Worm (Caenorhabditis elegans): Measurements from ENCODE around the gene ipla-7.

The ipla-7 gene

DNA sequence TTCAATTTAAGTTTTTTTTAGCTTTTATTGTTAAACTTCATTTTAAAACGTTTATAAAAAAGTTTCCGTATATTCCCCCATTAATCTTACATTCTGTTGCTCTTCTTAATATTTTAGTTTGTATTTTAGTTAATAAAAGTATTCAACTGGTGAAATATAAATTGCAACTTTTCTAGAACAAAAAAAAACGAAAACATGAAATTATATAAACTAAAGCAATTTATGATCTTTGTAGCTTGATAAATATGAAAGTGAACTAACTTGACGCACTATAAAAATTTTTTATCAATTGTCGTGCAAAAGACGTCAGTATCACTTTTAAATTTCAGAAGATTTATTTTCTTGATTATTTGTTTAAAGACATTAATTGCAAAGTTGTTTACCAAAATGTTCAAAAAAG lies 45.0 kb downstream of the ipla-7 start, which contains the start of gene F44D12.2:
F44D12.2 (minus strand) TSS at position 101 of the 400 bp plus-strand sequence.
- no peak for TF ChIP-seq ztf-1 (GFP tag; conservative IDR thresholded peaks at IDR 0.05)
- peak; percentile 7 for TF ChIP-seq fos-1 (tag; optimal IDR thresholded peaks at IDR 0.05)

DNA sequence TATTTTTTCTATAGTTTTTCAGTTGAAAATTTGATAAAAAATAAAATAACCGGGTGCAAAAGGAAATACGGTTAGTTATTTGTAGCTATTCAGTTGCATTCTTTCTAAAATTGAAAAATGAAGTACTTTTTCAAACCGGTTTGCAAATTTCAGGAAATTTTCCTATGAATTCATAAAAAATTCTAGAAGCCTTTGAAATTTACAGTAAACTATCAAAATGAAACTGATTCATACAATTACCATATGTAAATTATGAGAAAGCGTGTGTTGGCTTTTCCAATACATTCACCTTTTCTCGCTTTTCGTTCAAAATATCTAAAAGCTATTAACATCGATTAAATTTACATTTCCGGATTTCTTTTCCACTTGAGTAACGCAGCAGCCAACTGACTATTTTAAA lies 45.7 kb downstream of the ipla-7 start, which contains the start of gene ent-7:
ent-7 (plus strand) TSS at position 301 of the 400 bp plus-strand sequence.
- TF ChIP-seq zag-1 (tag; optimal IDR thresholded peaks at IDR 0.05) (no peak), nhr-11 (tag; optimal IDR thresholded peaks at IDR 0.05) (no peak), ceh-82 (tag; optimal IDR thresholded peaks at IDR 0.05) (no peak), lin-39 (tag; optimal IDR thresholded peaks at IDR 0.05) (no peak), aly-2 (tag; optimal IDR thresholded peaks at IDR 0.05) (no peak), nhr-6 (tag; optimal IDR thresholded peaks at IDR 0.05) (no peak), dmd-4 (tag; optimal IDR thresholded peaks at IDR 0.05) (no peak), ama-1 (optimal IDR thresholded peaks at IDR 0.05) (no peak), ztf-1 (GFP tag; conservative IDR thresholded peaks at IDR 0.05) (no peak), lin-11 (tag; optimal IDR thresholded peaks at IDR 0.05) (no peak), unc-39 (tag; optimal IDR thresholded peaks at IDR 0.05) (no peak), unc-55 (GFP tag; optimal IDR thresholded peaks at IDR 0.05) (no peak), sma-3 (GFP tag; optimal IDR thresholded peaks at IDR 0.05) (no peak), lsy-2 (tag; optimal IDR thresholded peaks at IDR 0.05) (no peak), nhr-129 (tag; optimal IDR thresholded peaks at IDR 0.05) (no peak), nhr-21 (tag; optimal IDR thresholded peaks at IDR 0.05) (no peak), mdl-1 (tag; optimal IDR thresholded peaks at IDR 0.05) (no peak), fos-1 (tag; optimal IDR thresholded peaks at IDR 0.05) (no peak)

DNA sequence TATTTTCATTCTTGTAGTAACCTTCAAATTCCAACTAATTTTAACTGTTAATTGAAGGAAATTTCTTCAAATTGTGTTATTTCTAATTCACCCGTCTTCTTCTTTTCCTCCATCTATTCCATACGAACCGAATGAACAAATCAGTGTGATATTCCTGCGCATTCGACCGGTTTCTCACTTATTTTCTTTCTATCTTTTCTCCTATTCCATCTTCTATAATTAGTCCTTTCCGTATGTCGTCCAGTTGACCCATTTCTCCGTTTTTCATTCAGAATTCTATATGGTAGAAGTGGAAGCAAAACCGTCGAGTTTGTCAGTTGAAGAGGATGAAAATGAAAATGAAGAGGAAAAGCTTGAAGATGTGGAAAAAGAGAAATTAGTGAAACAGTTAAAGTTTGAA lies 53.1 kb downstream of the ipla-7 start, which contains the start of gene magu-4:
magu-4 (plus strand) TSS at position 218 of the 400 bp plus-strand sequence.
- TF ChIP-seq nhr-25 (tag; optimal IDR thresholded peaks at IDR 0.05) (peak; percentile 17), snpc-4 (tag; optimal IDR thresholded peaks at IDR 0.05) (no peak), ZK546.5 (tag; optimal IDR thresholded peaks at IDR 0.05) (no peak), lin-13 (GFP tag; optimal IDR thresholded peaks at IDR 0.05) (no peak)

DNA sequence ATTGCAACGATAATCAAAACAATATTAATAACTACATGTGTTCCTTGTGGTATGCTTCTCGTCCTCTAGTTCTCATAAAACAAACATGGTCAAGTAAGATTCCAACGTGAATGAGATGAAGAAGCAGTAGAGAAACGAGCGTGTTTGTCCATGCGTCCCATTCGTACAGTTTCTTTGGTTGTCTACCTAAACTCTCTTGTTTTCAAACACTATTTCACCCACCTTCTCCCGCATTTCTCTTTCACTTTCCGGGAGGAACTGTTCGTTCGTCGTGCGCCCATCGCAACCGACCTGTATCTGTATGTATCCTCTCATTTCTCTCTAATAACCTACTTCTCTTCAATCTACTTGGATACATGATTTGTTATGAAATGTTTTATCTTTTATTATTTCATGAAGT lies 54.9 kb downstream of the ipla-7 start:
- TF ChIP-seq zag-1 (tag; optimal IDR thresholded peaks at IDR 0.05), result no peak
- peak; percentile 46 for TF ChIP-seq fos-1 (tag; optimal IDR thresholded peaks at IDR 0.05)
- TF ChIP-seq sma-9 (GFP tag; optimal IDR thresholded peaks at IDR 0.05), result no peak
- TF ChIP-seq sma-9 (tag; optimal IDR thresholded peaks at IDR 0.05), result no peak
- TF ChIP-seq peb-1 (tag; optimal IDR thresholded peaks at IDR 0.05), result no peak
- no peak for TF ChIP-seq sem-4 (tag; optimal IDR thresholded peaks at IDR 0.05)
- no peak for TF ChIP-seq ztf-1 (GFP tag; conservative IDR thresholded peaks at IDR 0.05)
- TF ChIP-seq R02D3.7 (tag; optimal IDR thresholded peaks at IDR 0.05), result no peak
- no peak for TF ChIP-seq elt-3 (tag; optimal IDR thresholded peaks at IDR 0.05)
- peak in 1 of 2 experiments; percentile 9 for TF ChIP-seq lsy-2 (tag; optimal IDR thresholded peaks at IDR 0.05)
- peak; percentile 60 for TF ChIP-seq crh-2 (tag; optimal IDR thresholded peaks at IDR 0.05)
- no peak for TF ChIP-seq ztf-4 (tag; optimal IDR thresholded peaks at IDR 0.05)
- peak in 1 of 2 experiments; percentile 19 for TF ChIP-seq mdl-1 (tag; optimal IDR thresholded peaks at IDR 0.05)
- no peak for TF ChIP-seq lin-11 (tag; optimal IDR thresholded peaks at IDR 0.05)
- no peak for TF ChIP-seq lin-13 (GFP tag; optimal IDR thresholded peaks at IDR 0.05)
- TF ChIP-seq blmp-1 (tag; optimal IDR thresholded peaks at IDR 0.05; ENCODE audit: insufficient read depth), result peak; percentile 93
- no peak for TF ChIP-seq mab-5 (tag; optimal IDR thresholded peaks at IDR 0.05)
- TF ChIP-seq nhr-21 (tag; optimal IDR thresholded peaks at IDR 0.05), result peak; percentile 64
- peak; percentile 8 for TF ChIP-seq C34F6.9 (tag; optimal IDR thresholded peaks at IDR 0.05)
- TF ChIP-seq mbf-1 (tag; optimal IDR thresholded peaks at IDR 0.05), result no peak
- TF ChIP-seq snpc-4 (tag; optimal IDR thresholded peaks at IDR 0.05), result no peak
- no peak for TF ChIP-seq nhr-12 (tag; optimal IDR thresholded peaks at IDR 0.05)
- TF ChIP-seq ceh-16 (tag; optimal IDR thresholded peaks at IDR 0.05), result no peak
- TF ChIP-seq dmd-4 (tag; optimal IDR thresholded peaks at IDR 0.05), result no peak
- no peak for TF ChIP-seq ama-1 (optimal IDR thresholded peaks at IDR 0.05)
- no peak for TF ChIP-seq nhr-77 (tag; optimal IDR thresholded peaks at IDR 0.05)
- no peak for TF ChIP-seq Y55F3AM.14 (GFP tag; optimal IDR thresholded peaks at IDR 0.05)
- TF ChIP-seq nhr-129 (tag; optimal IDR thresholded peaks at IDR 0.05), result peak; percentile 11
- no peak for TF ChIP-seq egl-27 (tag; optimal IDR thresholded peaks at IDR 0.05)
- TF ChIP-seq sma-3 (GFP tag; optimal IDR thresholded peaks at IDR 0.05), result peak; percentile 37
- TF ChIP-seq nhr-237 (tag; optimal IDR thresholded peaks at IDR 0.05), result no peak
- no peak for TF ChIP-seq unc-39 (tag; optimal IDR thresholded peaks at IDR 0.05)
- peak; percentile 43 for TF ChIP-seq F13H6.1 (tag; optimal IDR thresholded peaks at IDR 0.05)
- no peak for TF ChIP-seq nhr-10 (tag; optimal IDR thresholded peaks at IDR 0.05)
- TF ChIP-seq aly-2 (tag; optimal IDR thresholded peaks at IDR 0.05), result no peak
- TF ChIP-seq alr-1 (tag; optimal IDR thresholded peaks at IDR 0.05), result no peak
- peak; percentile 60 for TF ChIP-seq nhr-25 (tag; optimal IDR thresholded peaks at IDR 0.05)
- TF ChIP-seq unc-55 (GFP tag; optimal IDR thresholded peaks at IDR 0.05), result no peak
- TF ChIP-seq ztf-11 (tag; optimal IDR thresholded peaks at IDR 0.05), result no peak
- no peak for TF ChIP-seq ZK546.5 (tag; optimal IDR thresholded peaks at IDR 0.05)
- TF ChIP-seq skn-1 (tag; optimal IDR thresholded peaks at IDR 0.05), result no peak
- no peak for TF ChIP-seq elt-1 (tag; optimal IDR thresholded peaks at IDR 0.05)
- TF ChIP-seq ceh-82 (tag; optimal IDR thresholded peaks at IDR 0.05), result no peak
